Fruit fly (Drosophila melanogaster): ENCODE measurements around the gene CG13385.

Gene CG13385

dm6 chr2L:8382646-8383045, 13.8 kb upstream of the CG13385 start, which contains the start of the genes CG13392 and Rcd4:
Gene CG13392, minus strand, starts transcription at chr2L:8382807.
Gene Rcd4, plus strand, starts transcription at chr2L:8382861.
- TF ChIP-seq lola (GFP tag; optimal IDR thresholded peaks at IDR 0.05) (no peak), Rel (GFP tag; optimal IDR thresholded peaks at IDR 0.05) (no peak), Rel (tag; optimal IDR thresholded peaks at IDR 0.05) (peak; percentile 76), dl (GFP tag; optimal IDR thresholded peaks at IDR 0.05; ENCODE audit: insufficient read depth in 1 of 2, partially characterized antibody in 2 of 2) (no peak), Abd-B (GFP tag; optimal IDR thresholded peaks at IDR 0.05) (no peak), OdsH (GFP tag; optimal IDR thresholded peaks at IDR 0.05) (peak; percentile 74), sv (GFP tag; optimal IDR thresholded peaks at IDR 0.05) (peak; percentile 71), HLH106 (tag; optimal IDR thresholded peaks at IDR 0.05) (peak; percentile 68), foxo (GFP tag; optimal IDR thresholded peaks at IDR 0.05) (peak; percentile 24 to 88), pan (optimal IDR thresholded peaks at IDR 0.05) (no peak), jim (GFP tag; optimal IDR thresholded peaks at IDR 0.05) (peak; percentile 36), psq (GFP tag; optimal IDR thresholded peaks at IDR 0.05) (peak; percentile 70), Myc (optimal IDR thresholded peaks at IDR 0.05) (peak; percentile 46), Hnf4 (GFP tag; optimal IDR thresholded peaks at IDR 0.05) (peak; percentile 92), Vsx2 (GFP tag; optimal IDR thresholded peaks at IDR 0.05; ENCODE audit: partially characterized antibody) (no peak), fru (GFP tag; optimal IDR thresholded peaks at IDR 0.05) (peak; percentile 90), sage (GFP tag; optimal IDR thresholded peaks at IDR 0.05) (peak; percentile 46), dsf (GFP tag; optimal IDR thresholded peaks at IDR 0.05; ENCODE audit: borderline replicate concordance) (peak; percentile 30), Hr78 (GFP tag; optimal IDR thresholded peaks at IDR 0.05) (no peak), br (GFP tag; optimal IDR thresholded peaks at IDR 0.05) (peak; percentile 85), h (GFP tag; optimal IDR thresholded peaks at IDR 0.05) (peak; percentile 87), CG32264 (GFP tag; optimal IDR thresholded peaks at IDR 0.05) (peak; percentile 49), ey (GFP tag; optimal IDR thresholded peaks at IDR 0.05) (peak; percentile 73), Dif (GFP tag; optimal IDR thresholded peaks at IDR 0.05; ENCODE audit: partially characterized antibody) (no peak), Dfd (GFP tag; optimal IDR thresholded peaks at IDR 0.05) (no peak), dmrt93B (GFP tag; optimal IDR thresholded peaks at IDR 0.05) (peak; percentile 26), brk (GFP tag; optimal IDR thresholded peaks at IDR 0.05) (peak; percentile 84), Jra (GFP tag; optimal IDR thresholded peaks at IDR 0.05) (peak; percentile 83), Mio (GFP tag; optimal IDR thresholded peaks at IDR 0.05) (peak; percentile 23), rgr (GFP tag; optimal IDR thresholded peaks at IDR 0.05) (peak; percentile 90), GATAd (GFP tag; optimal IDR thresholded peaks at IDR 0.05) (no peak), tai (GFP tag; optimal IDR thresholded peaks at IDR 0.05) (no peak), Hr83 (GFP tag; optimal IDR thresholded peaks at IDR 0.05; ENCODE audit: poor library complexity, severe bottlenecking) (peak; percentile 94), usp (GFP tag; optimal IDR thresholded peaks at IDR 0.05) (no peak), CrebA (GFP tag; optimal IDR thresholded peaks at IDR 0.05; ENCODE audit: borderline replicate concordance) (no peak), Sp1 (GFP tag; optimal IDR thresholded peaks at IDR 0.05) (peak; percentile 64), woc (GFP tag; optimal IDR thresholded peaks at IDR 0.05) (peak; percentile 45), CG9705 (GFP tag; optimal IDR thresholded peaks at IDR 0.05) (peak; percentile 37)

- peak; percentile 82 for TF ChIP-seq ey (GFP tag; optimal IDR thresholded peaks at IDR 0.05)
- TF ChIP-seq woc (GFP tag; optimal IDR thresholded peaks at IDR 0.05) = peak; percentile 92
- TF ChIP-seq Hnf4 (GFP tag; optimal IDR thresholded peaks at IDR 0.05) = peak; percentile 85
- no peak for TF ChIP-seq lola (GFP tag; optimal IDR thresholded peaks at IDR 0.05)
- no peak for TF ChIP-seq Vsx2 (GFP tag; optimal IDR thresholded peaks at IDR 0.05; ENCODE audit: partially characterized antibody)
- TF ChIP-seq CG9705 (GFP tag; optimal IDR thresholded peaks at IDR 0.05) = peak; percentile 90
- TF ChIP-seq pan (optimal IDR thresholded peaks at IDR 0.05) = no peak
- peak; percentile 93 for TF ChIP-seq psq (GFP tag; optimal IDR thresholded peaks at IDR 0.05)
- TF ChIP-seq Hr83 (GFP tag; optimal IDR thresholded peaks at IDR 0.05; ENCODE audit: poor library complexity, severe bottlenecking) = peak; percentile 28
- no peak for TF ChIP-seq Dfd (GFP tag; optimal IDR thresholded peaks at IDR 0.05)
- TF ChIP-seq Dif (GFP tag; optimal IDR thresholded peaks at IDR 0.05; ENCODE audit: partially characterized antibody) = no peak
- peak; percentile 82 for TF ChIP-seq br (GFP tag; optimal IDR thresholded peaks at IDR 0.05)
- peak; percentile 93 for TF ChIP-seq rgr (GFP tag; optimal IDR thresholded peaks at IDR 0.05)
- peak; percentile 97 for TF ChIP-seq HLH106 (tag; optimal IDR thresholded peaks at IDR 0.05)
- peak; percentile 94 for TF ChIP-seq h (GFP tag; optimal IDR thresholded peaks at IDR 0.05)
- peak; percentile 32 for TF ChIP-seq CG32264 (GFP tag; optimal IDR thresholded peaks at IDR 0.05)
- peak; percentile 96 for TF ChIP-seq Sp1 (GFP tag; optimal IDR thresholded peaks at IDR 0.05)
- peak; percentile 88 for TF ChIP-seq sv (GFP tag; optimal IDR thresholded peaks at IDR 0.05)
- TF ChIP-seq usp (GFP tag; optimal IDR thresholded peaks at IDR 0.05) = no peak
- no peak for TF ChIP-seq jim (GFP tag; optimal IDR thresholded peaks at IDR 0.05)
- TF ChIP-seq Rel (GFP tag; optimal IDR thresholded peaks at IDR 0.05) = peak; percentile 70
- TF ChIP-seq Rel (tag; optimal IDR thresholded peaks at IDR 0.05) = peak; percentile 85
- peak in 1 of 2 experiments; percentile 95 for TF ChIP-seq foxo (GFP tag; optimal IDR thresholded peaks at IDR 0.05)
- peak; percentile 65 for TF ChIP-seq GATAd (GFP tag; optimal IDR thresholded peaks at IDR 0.05)
- peak; percentile 83 for TF ChIP-seq sage (GFP tag; optimal IDR thresholded peaks at IDR 0.05)
- peak; percentile 94 for TF ChIP-seq brk (GFP tag; optimal IDR thresholded peaks at IDR 0.05)
- peak; percentile 42 for TF ChIP-seq Mio (GFP tag; optimal IDR thresholded peaks at IDR 0.05)
- TF ChIP-seq CrebA (GFP tag; optimal IDR thresholded peaks at IDR 0.05; ENCODE audit: borderline replicate concordance) = no peak
- peak; percentile 94 for TF ChIP-seq OdsH (GFP tag; optimal IDR thresholded peaks at IDR 0.05)
- no peak for TF ChIP-seq Abd-B (GFP tag; optimal IDR thresholded peaks at IDR 0.05)
- no peak for TF ChIP-seq Myc (optimal IDR thresholded peaks at IDR 0.05)
- TF ChIP-seq Jra (GFP tag; optimal IDR thresholded peaks at IDR 0.05) = peak; percentile 84
- peak; percentile 92 for TF ChIP-seq fru (GFP tag; optimal IDR thresholded peaks at IDR 0.05)
- TF ChIP-seq dl (GFP tag; optimal IDR thresholded peaks at IDR 0.05; ENCODE audit: insufficient read depth in 1 of 2, partially characterized antibody in 2 of 2) = no peak
- peak; percentile 90 for TF ChIP-seq tai (GFP tag; optimal IDR thresholded peaks at IDR 0.05)
- peak; percentile 82 for TF ChIP-seq dsf (GFP tag; optimal IDR thresholded peaks at IDR 0.05; ENCODE audit: borderline replicate concordance)
- no peak for TF ChIP-seq N (GFP tag; optimal IDR thresholded peaks at IDR 0.05)
- peak; percentile 90 for TF ChIP-seq dmrt93B (GFP tag; optimal IDR thresholded peaks at IDR 0.05)
- TF ChIP-seq Hr78 (GFP tag; optimal IDR thresholded peaks at IDR 0.05) = no peak
Measured at dm6 chr2L:8384108-8384601, 12.3 kb upstream of the CG13385 start, which contains the start of the genes Dad1 and CG13384. Gene Dad1, minus strand, starts transcription at chr2L:8384137. Gene CG13384, plus strand, starts transcription at chr2L:8384455.

Measured in whole organism, wandering third instar larva.